Worm (Caenorhabditis elegans): ENCODE results near the gene gpn-1.
A peak's percentile ranks its signal among the peaks of the same experiment; 100 is the strongest.

- TF ChIP-seq nhr-10 (tag; optimal IDR thresholded peaks at IDR 0.05): no peak
- peak; percentile 24 for TF ChIP-seq duxl-1 (tag; optimal IDR thresholded peaks at IDR 0.05; ENCODE audit: poor library complexity)
- no peak for TF ChIP-seq ama-1 (optimal IDR thresholded peaks at IDR 0.05)
Observed at ce11 chrX:15724994-15725393, 43.5 kb downstream of the gpn-1 start.

Measured in whole organism, L4 larva.